5 fruit fly cellular contexts compared by ENCODE assay signal in the genomic region with DNA sequence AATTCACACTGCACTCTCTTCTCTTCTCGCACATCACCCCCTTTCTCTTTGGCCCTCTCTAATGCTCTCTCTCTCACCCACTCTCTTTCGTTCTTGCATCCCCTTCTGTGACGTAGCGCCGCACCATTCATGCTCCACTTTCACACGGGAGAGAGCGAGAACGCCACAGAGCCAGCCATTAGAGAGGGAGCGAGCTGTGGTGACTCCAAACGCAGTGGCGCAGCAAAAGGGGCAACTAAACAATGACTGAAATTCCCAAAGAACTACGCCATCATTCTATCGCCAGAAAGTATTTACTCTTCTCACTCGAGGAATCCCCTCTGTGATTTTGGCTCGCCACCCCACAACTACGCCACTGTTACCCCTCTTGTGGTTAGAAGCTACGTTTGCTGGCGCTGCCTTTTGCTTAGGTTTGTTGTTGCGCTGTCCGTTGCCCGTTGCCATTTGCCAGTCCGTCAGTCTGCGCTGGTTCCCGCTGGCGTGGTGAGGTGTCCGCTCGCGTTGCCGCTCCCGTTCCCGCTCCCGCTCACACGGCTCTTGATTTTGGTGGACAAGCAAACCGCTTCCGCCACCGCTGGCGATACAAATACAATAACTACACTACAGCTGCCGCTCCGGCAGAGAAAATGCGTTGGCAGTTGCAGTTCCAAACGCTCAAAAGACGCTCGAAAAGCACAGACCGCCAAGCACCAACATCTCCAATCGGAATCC.
TF ChIP-seq lines count a peak whose summit lies in the region.

No protein-coding gene starts in this region.

TF ChIP-seq in whole organism, adult, 20 proteins besides CTCF, POLR2A, EP300 and RAD21 (continued from another document):
- peak; percentile 99 for TF ChIP-seq Hr96 (GFP tag; optimal IDR thresholded peaks at IDR 0.05; lab: Kevin White, UChicago)
- TF ChIP-seq Crg-1 (GFP tag; optimal IDR thresholded peaks at IDR 0.05; lab: Kevin White, UChicago) = peak; percentile 98
- peak; percentile 96 for TF ChIP-seq bab1 (GFP tag; optimal IDR thresholded peaks at IDR 0.05; lab: Kevin White, UChicago)
- TF ChIP-seq CG7045 (GFP tag; optimal IDR thresholded peaks at IDR 0.05; lab: Kevin White, UChicago) = peak; percentile 97
- peak; percentile 90 for TF ChIP-seq ovo (GFP tag; optimal IDR thresholded peaks at IDR 0.05; lab: Kevin White, UChicago)

TF ChIP-seq in whole organism, embryonic, 481 proteins besides CTCF, POLR2A, EP300 and RAD21 (continued from another document and continues in another):
- no peak for TF ChIP-seq zen2 (GFP tag; IDR thresholded peaks at IDR 0.05; lab: Robert Waterston, UW; ENCODE audit: partially characterized antibody)
- TF ChIP-seq CG6813 (GFP tag; optimal IDR thresholded peaks at IDR 0.05; lab: Kevin White, UChicago) = peak; percentile 99
- peak; percentile 99 for TF ChIP-seq CG11398 (GFP tag; optimal IDR thresholded peaks at IDR 0.05; lab: Kevin White, UChicago)
- TF ChIP-seq ara (GFP tag; IDR thresholded peaks at IDR 0.05; lab: Robert Waterston, UW) = peak; percentile 99
- TF ChIP-seq CG8924 (tag; optimal IDR thresholded peaks at IDR 0.05; lab: Kevin White, UChicago) = peak; percentile 99
- peak; percentile 99 for TF ChIP-seq H15 (GFP tag; IDR thresholded peaks at IDR 0.05; lab: Robert Waterston, UW)
- peak; percentile 84 for TF ChIP-seq z (GFP tag; IDR thresholded peaks at IDR 0.05; lab: Robert Waterston, UW)
- TF ChIP-seq HLHmδ (GFP tag; optimal IDR thresholded peaks at IDR 0.05; lab: Kevin White, UChicago) = peak; percentile 58
- TF ChIP-seq mirr (GFP tag; optimal IDR thresholded peaks at IDR 0.05; lab: Kevin White, UChicago) = peak; percentile 98
- TF ChIP-seq ATbp (GFP tag; optimal IDR thresholded peaks at IDR 0.05; lab: Kevin White, UChicago) = peak; percentile 99
- peak; percentile 99 for TF ChIP-seq ranshi (GFP tag; IDR thresholded peaks at IDR 0.05; lab: Robert Waterston, UW)
- TF ChIP-seq Nf-YC (tag; optimal IDR thresholded peaks at IDR 0.05; lab: Kevin White, UChicago) = peak; percentile 89
- TF ChIP-seq zf30C (GFP tag; optimal IDR thresholded peaks at IDR 0.05; lab: Kevin White, UChicago) = peak; percentile 42
- TF ChIP-seq CG2129 (GFP tag; IDR thresholded peaks at IDR 0.05; lab: Robert Waterston, UW; ENCODE audit: partially characterized antibody) = no peak
- peak; percentile 98 for TF ChIP-seq CG10462 (GFP tag; optimal IDR thresholded peaks at IDR 0.05; lab: Kevin White, UChicago)
- peak; percentile 99 for TF ChIP-seq CG16863 (GFP tag; optimal IDR thresholded peaks at IDR 0.05; lab: Kevin White, UChicago)
- TF ChIP-seq Sox100B (GFP tag; optimal IDR thresholded peaks at IDR 0.05; lab: Kevin White, UChicago) = peak; percentile 94
- TF ChIP-seq CG3847 (GFP tag; IDR thresholded peaks at IDR 0.05; lab: Robert Waterston, UW) = peak; percentile 99
- TF ChIP-seq otp (GFP tag; IDR thresholded peaks at IDR 0.05; lab: Robert Waterston, UW) = peak; percentile 99
- peak; percentile 100 for TF ChIP-seq lmd (GFP tag; IDR thresholded peaks at IDR 0.05; lab: Robert Waterston, UW)
- peak; percentile 3; the same call in 1 of the 2 replicates for TF ChIP-seq CG42726 (GFP tag; IDR thresholded peaks at IDR 0.05; lab: Robert Waterston, UW; ENCODE audit: partially characterized antibody)
- TF ChIP-seq CG18011 (GFP tag; optimal IDR thresholded peaks at IDR 0.05; lab: Kevin White, UChicago) = peak; percentile 93
- peak; percentile 99 for TF ChIP-seq ase (GFP tag; IDR thresholded peaks at IDR 0.05; lab: Robert Waterston, UW)
- TF ChIP-seq ac (GFP tag; optimal IDR thresholded peaks at IDR 0.05; lab: Kevin White, UChicago) = peak; percentile 89
- TF ChIP-seq jigr1 (GFP tag; IDR thresholded peaks at IDR 0.05; lab: Robert Waterston, UW) = peak; percentile 98
- peak; percentile 99 for TF ChIP-seq shn (GFP tag; optimal IDR thresholded peaks at IDR 0.05; lab: Kevin White, UChicago)
- peak; percentile 96 for TF ChIP-seq CG15696 (tag; optimal IDR thresholded peaks at IDR 0.05; lab: Kevin White, UChicago)
- TF ChIP-seq Neu2 (GFP tag; optimal IDR thresholded peaks at IDR 0.05; lab: Kevin White, UChicago; ENCODE audit: borderline replicate concordance) = peak; percentile 95

TF ChIP-seq in whole organism, prepupa, 60 proteins besides CTCF, POLR2A, EP300 and RAD21 (continued from another document and continues in another):
- TF ChIP-seq CG16779 (tag; optimal IDR thresholded peaks at IDR 0.05; lab: Kevin White, UChicago) = peak; percentile 96
- peak; percentile 99 for TF ChIP-seq CG6276 (GFP tag; optimal IDR thresholded peaks at IDR 0.05; lab: Kevin White, UChicago)
- TF ChIP-seq Met (GFP tag; optimal IDR thresholded peaks at IDR 0.05; lab: Kevin White, UChicago) = peak; percentile 99
- TF ChIP-seq Smox (GFP tag; optimal IDR thresholded peaks at IDR 0.05; lab: Kevin White, UChicago) = peak; percentile 98
- peak; percentile 91 for TF ChIP-seq fd59A (GFP tag; optimal IDR thresholded peaks at IDR 0.05; lab: Kevin White, UChicago)
- TF ChIP-seq achi (GFP tag; optimal IDR thresholded peaks at IDR 0.05; lab: Kevin White, UChicago) = peak; percentile 97
- peak; percentile 99 for TF ChIP-seq Hr4 (GFP tag; optimal IDR thresholded peaks at IDR 0.05; lab: Kevin White, UChicago)
- peak; percentile 98 for TF ChIP-seq CG10631 (GFP tag; optimal IDR thresholded peaks at IDR 0.05; lab: Kevin White, UChicago)
- TF ChIP-seq CG6792 (GFP tag; optimal IDR thresholded peaks at IDR 0.05; lab: Kevin White, UChicago) = peak; percentile 98
- TF ChIP-seq Eip78C (GFP tag; lab: Kevin White, UChicago) = peak; percentile 99
- TF ChIP-seq Sox102F (GFP tag; optimal IDR thresholded peaks at IDR 0.05; lab: Kevin White, UChicago) = peak; percentile 98
- TF ChIP-seq vri (GFP tag; optimal IDR thresholded peaks at IDR 0.05; lab: Kevin White, UChicago) = peak; percentile 98
- peak; percentile 99 for TF ChIP-seq CG11294 (GFP tag; IDR thresholded peaks at IDR 0.05; lab: Robert Waterston, UW)
- peak; percentile 80 to 88 for TF ChIP-seq ss (GFP tag; optimal IDR thresholded peaks at IDR 0.05; lab: Kevin White, UChicago)
- peak; percentile 99 for TF ChIP-seq CG4318 (GFP tag; optimal IDR thresholded peaks at IDR 0.05; lab: Kevin White, UChicago)
- TF ChIP-seq CG6808 (GFP tag; optimal IDR thresholded peaks at IDR 0.05; lab: Kevin White, UChicago) = peak; percentile 83
- TF ChIP-seq Hr39 (GFP tag; optimal IDR thresholded peaks at IDR 0.05; lab: Kevin White, UChicago) = peak; percentile 99
- TF ChIP-seq CG8319 (GFP tag; optimal IDR thresholded peaks at IDR 0.05; lab: Kevin White, UChicago) = peak; percentile 97
- peak; percentile 99 for TF ChIP-seq dac (GFP tag; optimal IDR thresholded peaks at IDR 0.05; lab: Kevin White, UChicago)
- TF ChIP-seq fd85E (GFP tag; optimal IDR thresholded peaks at IDR 0.05; lab: Kevin White, UChicago) = peak; percentile 94
- TF ChIP-seq spab (GFP tag; optimal IDR thresholded peaks at IDR 0.05; lab: Kevin White, UChicago) = peak; percentile 88
- TF ChIP-seq CG7368 (GFP tag; optimal IDR thresholded peaks at IDR 0.05; lab: Kevin White, UChicago) = peak; percentile 98
- TF ChIP-seq CG34406 (GFP tag; optimal IDR thresholded peaks at IDR 0.05; lab: Kevin White, UChicago) = peak; percentile 95
- peak; percentile 97 for TF ChIP-seq fkh (GFP tag; optimal IDR thresholded peaks at IDR 0.05; lab: Kevin White, UChicago)
- peak; percentile 99 for TF ChIP-seq Sox14 (GFP tag; optimal IDR thresholded peaks at IDR 0.05; lab: Kevin White, UChicago)
- peak; percentile 97 for TF ChIP-seq Hr38 (GFP tag; optimal IDR thresholded peaks at IDR 0.05; lab: Kevin White, UChicago)
- TF ChIP-seq dsx (GFP tag; optimal IDR thresholded peaks at IDR 0.05; lab: Kevin White, UChicago; ENCODE audit: poor library complexity, severe bottlenecking) = peak; percentile 86
- peak; percentile 99 for TF ChIP-seq pdm3 (GFP tag; optimal IDR thresholded peaks at IDR 0.05; lab: Kevin White, UChicago)
- TF ChIP-seq acj6 (GFP tag; optimal IDR thresholded peaks at IDR 0.05; lab: Kevin White, UChicago) = peak; percentile 98
- peak; percentile 93 for TF ChIP-seq CG1621 (tag; optimal IDR thresholded peaks at IDR 0.05; lab: Kevin White, UChicago)

TF ChIP-seq in whole organism, pupa, 21 proteins besides CTCF, POLR2A, EP300 and RAD21 (continued from another document):
- TF ChIP-seq CG13204 (GFP tag; optimal IDR thresholded peaks at IDR 0.05; lab: Kevin White, UChicago) = peak; percentile 91
- peak; percentile 92 for TF ChIP-seq CG34367 (tag; optimal IDR thresholded peaks at IDR 0.05; lab: Kevin White, UChicago)
- peak; percentile 98 for TF ChIP-seq CG12605 (GFP tag; IDR thresholded peaks at IDR 0.05; lab: Robert Waterston, UW)
- TF ChIP-seq Snoo (tag; optimal IDR thresholded peaks at IDR 0.05; lab: Kevin White, UChicago) = peak; percentile 98
TF ChIP-seq in whole organism, pupa: peak in this region for 20.

TF ChIP-seq in whole organism, wandering third instar larva, 38 proteins besides CTCF, POLR2A, EP300 and RAD21 (continued from another document):
- TF ChIP-seq Hr83 (GFP tag; optimal IDR thresholded peaks at IDR 0.05; lab: Kevin White, UChicago; ENCODE audit: poor library complexity, severe bottlenecking) (peak; percentile 99), ey (GFP tag; optimal IDR thresholded peaks at IDR 0.05; lab: Kevin White, UChicago) (peak; percentile 99), sage (GFP tag; optimal IDR thresholded peaks at IDR 0.05; lab: Kevin White, UChicago) (peak; percentile 97), dmrt93B (GFP tag; optimal IDR thresholded peaks at IDR 0.05; lab: Kevin White, UChicago) (peak; percentile 98), jim (GFP tag; optimal IDR thresholded peaks at IDR 0.05; lab: Kevin White, UChicago) (peak; percentile 95), tai (GFP tag; optimal IDR thresholded peaks at IDR 0.05; lab: Kevin White, UChicago) (peak; percentile 98), lola (GFP tag; optimal IDR thresholded peaks at IDR 0.05; lab: Kevin White, UChicago) (no peak), sv (GFP tag; optimal IDR thresholded peaks at IDR 0.05; lab: Kevin White, UChicago) (peak; percentile 99), usp (GFP tag; optimal IDR thresholded peaks at IDR 0.05; lab: Kevin White, UChicago) (no peak), fru (GFP tag; optimal IDR thresholded peaks at IDR 0.05; lab: Kevin White, UChicago) (peak; percentile 99), dl (GFP tag; optimal IDR thresholded peaks at IDR 0.05; lab: Kevin White, UChicago; ENCODE audit: insufficient read depth in 1 of 2, partially characterized antibody in 2 of 2) (peak; percentile 85 to 94), Rel (GFP tag; optimal IDR thresholded peaks at IDR 0.05; lab: Kevin White, UChicago) (peak; percentile 98), Rel (tag; optimal IDR thresholded peaks at IDR 0.05; lab: Kevin White, UChicago) (peak; percentile 94), Abd-B (GFP tag; optimal IDR thresholded peaks at IDR 0.05; lab: Kevin White, UChicago) (no peak), woc (GFP tag; optimal IDR thresholded peaks at IDR 0.05; lab: Kevin White, UChicago) (peak; percentile 98), Hnf4 (GFP tag; optimal IDR thresholded peaks at IDR 0.05; lab: Kevin White, UChicago) (peak; percentile 99), Mio (GFP tag; optimal IDR thresholded peaks at IDR 0.05; lab: Kevin White, UChicago) (peak; percentile 94), rgr (GFP tag; optimal IDR thresholded peaks at IDR 0.05; lab: Kevin White, UChicago) (peak; percentile 99), OdsH (GFP tag; optimal IDR thresholded peaks at IDR 0.05; lab: Kevin White, UChicago) (peak; percentile 99), N (GFP tag; optimal IDR thresholded peaks at IDR 0.05; lab: Kevin White, UChicago) (no peak)
TF ChIP-seq in whole organism, wandering third instar larva: peak in this region for 31.
